Worm (Caenorhabditis elegans): ENCODE measurements around the gene AH9.4.
A peak's percentile ranks its signal among the peaks of the same experiment; 100 is the strongest.

The AH9.4 gene

DNA sequence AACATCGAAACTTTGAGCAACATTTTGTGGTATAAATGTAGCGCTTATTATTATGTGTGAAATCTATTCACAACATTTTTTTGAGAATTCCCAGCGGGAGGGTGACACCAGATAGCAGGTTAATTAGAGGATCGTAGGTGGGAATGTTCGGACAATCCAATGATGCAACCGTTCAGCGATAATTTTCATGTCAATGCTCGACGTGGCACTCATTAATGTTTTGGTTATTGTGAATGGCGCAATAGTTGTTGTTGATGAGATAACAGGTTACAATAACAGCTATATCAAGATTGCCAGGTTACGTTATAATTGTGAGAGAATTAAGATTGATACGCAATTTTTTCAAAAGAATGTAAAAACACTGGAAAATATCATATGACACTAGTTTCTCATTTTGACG lies 42.8 kb downstream of the AH9.4 start:
- no peak for TF ChIP-seq dao-5 (tag; optimal IDR thresholded peaks at IDR 0.05)
- TF ChIP-seq W03F9.2 (tag; optimal IDR thresholded peaks at IDR 0.05): no peak
- TF ChIP-seq him-1 (tag; optimal IDR thresholded peaks at IDR 0.05): no peak

DNA sequence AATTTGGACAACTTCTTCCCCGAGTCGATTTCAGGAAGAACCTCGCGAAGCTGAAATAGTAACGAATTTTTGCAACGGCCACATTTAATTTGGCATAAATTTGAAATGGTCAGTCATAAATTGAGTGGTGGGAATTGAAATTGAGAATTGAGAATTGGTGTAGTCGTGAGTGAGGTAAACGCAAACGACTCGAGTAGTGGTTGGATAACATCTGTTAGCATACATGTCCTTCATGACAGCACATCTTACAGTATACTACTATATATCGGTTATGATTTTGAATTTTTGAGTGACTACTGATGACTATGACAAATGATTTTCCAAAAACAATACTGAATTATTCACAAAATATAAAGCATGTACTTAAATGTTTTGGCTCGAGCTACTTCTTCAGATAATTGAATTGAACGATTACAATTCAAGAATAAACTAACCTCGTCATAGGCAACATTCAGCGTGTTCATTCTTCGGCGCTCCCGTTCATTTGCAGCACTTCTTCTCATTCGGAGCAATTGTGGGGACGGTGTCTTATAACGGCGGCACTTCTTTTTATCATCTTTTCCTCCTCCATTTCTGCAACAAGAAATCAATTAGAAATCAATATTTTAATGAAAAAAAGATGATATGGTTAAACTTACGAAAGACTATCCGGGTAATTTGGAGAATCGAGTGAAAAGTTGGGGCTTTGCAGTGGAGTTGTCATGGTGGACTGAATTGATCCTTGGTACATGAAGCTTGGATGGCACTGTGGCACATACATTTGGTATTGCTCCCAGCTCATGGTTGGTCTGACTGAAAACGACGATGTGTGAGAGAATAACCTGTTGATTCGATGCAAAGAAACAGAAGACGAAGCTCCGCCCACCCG lies 44.6 kb downstream of the AH9.4 start, which contains the start of gene lin-32:
lin-32 (minus strand) TSS at position 818 of the 868 bp plus-strand sequence.
- no peak for TF ChIP-seq dao-5 (tag; optimal IDR thresholded peaks at IDR 0.05)
- no peak for TF ChIP-seq him-1 (tag; optimal IDR thresholded peaks at IDR 0.05)
- no peak for TF ChIP-seq W03F9.2 (tag; optimal IDR thresholded peaks at IDR 0.05)

DNA sequence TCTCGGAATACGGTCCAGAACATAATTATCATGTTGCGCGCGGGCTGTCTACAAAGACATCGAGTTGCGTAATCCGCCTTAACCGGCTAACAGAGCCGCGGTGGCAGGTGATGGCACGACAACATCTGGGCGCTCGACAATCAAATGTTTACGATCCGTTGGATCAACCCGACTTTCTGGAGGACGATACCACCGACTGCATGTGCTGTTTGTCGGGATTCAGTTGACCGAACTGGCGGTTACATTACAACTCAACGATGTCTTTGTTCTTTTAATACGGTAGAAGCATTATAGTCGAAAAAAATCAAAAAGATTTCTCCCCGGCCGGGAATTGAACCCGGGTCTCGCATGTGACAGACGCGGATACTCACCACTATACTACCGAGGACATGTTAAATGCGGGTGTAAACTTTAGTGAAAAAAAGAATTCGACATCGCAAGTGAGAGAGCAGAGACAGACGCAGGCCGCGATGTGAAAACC lies 47.2 kb downstream of the AH9.4 start:
- TF ChIP-seq dao-5 (tag; optimal IDR thresholded peaks at IDR 0.05) (peak; percentile 53), him-1 (tag; optimal IDR thresholded peaks at IDR 0.05) (peak; percentile 74), W03F9.2 (tag; optimal IDR thresholded peaks at IDR 0.05) (no peak)
